Worm (Caenorhabditis elegans): Measurements from ENCODE around the gene F33C8.2.

DNA sequence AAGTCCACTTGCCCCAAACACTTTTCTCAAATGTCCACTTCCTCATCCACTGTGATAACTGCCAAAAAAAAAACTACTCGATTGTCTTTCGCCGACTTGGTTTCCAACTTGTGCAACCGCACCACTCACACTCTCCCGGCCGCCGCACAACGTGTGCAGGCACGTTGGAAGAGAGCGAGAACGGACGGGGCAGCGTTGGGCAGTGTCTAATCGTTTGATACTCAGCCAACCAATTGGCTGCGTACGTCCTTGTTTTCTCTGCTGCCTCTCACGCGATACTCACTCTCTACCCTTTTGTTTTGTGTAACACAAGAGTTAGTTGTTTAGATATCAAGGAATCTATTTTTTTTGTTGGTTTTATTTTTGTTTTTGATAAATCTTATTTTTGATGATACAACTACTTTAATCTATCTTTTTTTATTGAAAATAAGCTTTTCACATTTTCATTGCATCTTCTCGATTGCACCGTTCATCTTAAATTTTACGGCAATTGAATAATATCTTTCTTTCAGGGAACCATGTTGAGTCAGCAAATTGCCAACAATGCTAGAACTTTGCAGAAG lies 32.4 kb downstream of the F33C8.2 start, which contains the start of gene sucl-1:
- TF ChIP-seq nhr-237 (tag; optimal IDR thresholded peaks at IDR 0.05) (no peak), ham-2 (GFP tag; optimal IDR thresholded peaks at IDR 0.05) (peak; percentile 18), mab-5 (tag; optimal IDR thresholded peaks at IDR 0.05) (no peak)

Measured in whole organism, mixed stage, embryonic.